Worm (Caenorhabditis elegans): ENCODE results near the gene clec-168.

ce11 chrIV:1255632-1256031 is 1.1 kb upstream of the clec-168 start, which contains the start of gene clec-167:
- TF ChIP-seq unc-62 (GFP tag; optimal IDR thresholded peaks at IDR 0.05) (no peak), nhr-28 (tag; optimal IDR thresholded peaks at IDR 0.05) (no peak), nhr-237 (tag; optimal IDR thresholded peaks at IDR 0.05) (no peak), blmp-1 (tag; optimal IDR thresholded peaks at IDR 0.05) (no peak), mls-2 (tag; optimal IDR thresholded peaks at IDR 0.05) (no peak), snpc-4 (tag; optimal IDR thresholded peaks at IDR 0.05) (no peak), ces-1 (GFP tag; optimal IDR thresholded peaks at IDR 0.05) (no peak), drap-1 (GFP tag; optimal IDR thresholded peaks at IDR 0.05) (no peak)
